Worm (Caenorhabditis elegans) whole organism, midembryonic: ENCODE results near the gene F52D2.7.

Experiments
- cog-1 ChIP-seq: sonication (generic microtip); optimal IDR thresholded peaks from 2 replicates; lab custom pipeline; 2016; ENCODE audit warnings: missing genetic modification characterization, missing compliant biosample characterization
- flt-1 ChIP-seq: fragments of 200-800 bp; sonication (Bioruptor generic); IDR thresholded peaks from 2 replicates; pipeline ENCODE4 v1.3.6; 2022; ENCODE audit warnings: missing genetic modification characterization, missing compliant biosample characterization
- klf-2 ChIP-seq: fragments of 200-800 bp; sonication (Bioruptor generic); conservative IDR thresholded peaks from 2 replicates; pipeline ENCODE4 v1.3.6; 2022; ENCODE audit warnings: missing genetic modification reagents, missing genetic modification characterization, missing compliant biosample characterization
- ref-1 ChIP-seq: fragments of 200-800 bp; sonication (Bioruptor generic); conservative IDR thresholded peaks from 2 replicates; pipeline ENCODE4 v1.3.6; 2022; ENCODE audit warnings: missing genetic modification reagents, missing genetic modification characterization, missing compliant biosample characterization
- tab-1 ChIP-seq: fragments of 200-800 bp; sonication (Bioruptor generic); IDR thresholded peaks from 2 replicates; pipeline ENCODE4 v1.3.6; 2022; ENCODE audit warnings: missing genetic modification characterization, missing compliant biosample characterization
- ztf-29 ChIP-seq: fragments of 200-800 bp; sonication (Bioruptor generic); IDR thresholded peaks from 2 replicates; pipeline ENCODE4 v1.3.6; 2022; ENCODE audit warnings: missing genetic modification reagents, missing genetic modification characterization, missing compliant biosample characterization

ce11 chrX:1917169-1917568 is 45.2 kb upstream of the F52D2.7 start, which contains the start of gene dot-1.5:
- TF ChIP-seq ztf-29 (no peak), ref-1 (no peak), tab-1 (GFP tag; lab: Robert Waterston, UW) (no peak), cog-1 (no peak), flt-1 (GFP tag; lab: Robert Waterston, UW) (no peak), klf-2 (GFP tag; lab: Robert Waterston, UW) (no peak)
